Worm (Caenorhabditis elegans) whole organism, L1 larva: ENCODE results near the gene C26B9.5.

Experiments
- C04F5.9 ChIP-seq: sonication (generic microtip); optimal IDR thresholded peaks from 2 replicates; lab custom pipeline; 2016; ENCODE audit warnings: missing genetic modification characterization, missing compliant biosample characterization
- C16A3.4 ChIP-seq: fragments of 150-350 bp; optimal IDR thresholded peaks from 2 replicates; lab custom pipeline; 2014; ENCODE audit warnings: missing biosample characterization, missing genetic modification characterization
- Y116A8C.19 ChIP-seq: sonication (generic microtip); optimal IDR thresholded peaks from 2 replicates; lab custom pipeline; 2016; ENCODE audit warnings: missing compliant biosample characterization, missing genetic modification characterization, borderline replicate concordance
- aly-2 ChIP-seq: fragments of 150-350 bp; optimal IDR thresholded peaks from 2 replicates; lab custom pipeline; 2014; ENCODE audit warnings: missing biosample characterization, missing genetic modification characterization
- ama-1 ChIP-seq: fragments of 150-350 bp; optimal IDR thresholded peaks from 2 replicates; lab custom pipeline; 2014
- blmp-1 ChIP-seq: fragments of 150-350 bp; optimal IDR thresholded peaks from 2 replicates; lab custom pipeline; 2014; ENCODE audit warnings: missing biosample characterization, missing genetic modification characterization
- ceh-63 ChIP-seq: fragments of 200-800 bp; sonication (Bioruptor generic); optimal IDR thresholded peaks from 2 replicates; lab custom pipeline; 2018; ENCODE audit warnings: mild to moderate bottlenecking, missing genetic modification characterization, missing compliant biosample characterization
- ceh-8 ChIP-seq: fragments of 200-800 bp; sonication (Bioruptor generic); optimal IDR thresholded peaks from 2 replicates; lab custom pipeline; 2018; ENCODE audit warnings: mild to moderate bottlenecking, missing genetic modification characterization, moderate library complexity, missing compliant biosample characterization
- ceh-82 ChIP-seq, 3 experiments: fragments of 150-350 bp in 1 of 3; sonication (generic microtip) in 2 of 3; optimal IDR thresholded peaks; 2 replicates each; lab custom pipeline; 2014 to 2017; ENCODE audit warnings: missing biosample characterization in 3 of 3, missing genetic modification characterization in 3 of 3
- ceh-88 ChIP-seq: fragments of 200-800 bp; sonication (Bioruptor generic); IDR thresholded peaks from 2 replicates; pipeline ENCODE4 v1.3.6; 2022; ENCODE audit warnings: missing genetic modification characterization, missing compliant biosample characterization
- ces-1 ChIP-seq: fragments of 150-350 bp; optimal IDR thresholded peaks from 2 replicates; lab custom pipeline; 2014; ENCODE audit warnings: missing biosample characterization, missing genetic modification reagents, missing genetic modification characterization
- dsc-1 ChIP-seq: sonication (generic microtip); optimal IDR thresholded peaks from 2 replicates; lab custom pipeline; 2016; ENCODE audit warnings: mild to moderate bottlenecking, missing genetic modification characterization, missing compliant biosample characterization
- egl-27 ChIP-seq, 2 experiments: fragments of 150-350 bp in 1 of 2; sonication (generic microtip); optimal IDR thresholded peaks; 3 replicates each; lab custom pipeline; 2017 to 2018; ENCODE audit warnings: missing biosample characterization in 2 of 2, missing genetic modification characterization in 2 of 2, missing genetic modification reagents in 2 of 2
- elt-2 ChIP-seq: sonication (generic microtip); optimal IDR thresholded peaks from 2 replicates; lab custom pipeline; 2016; ENCODE audit warnings: missing genetic modification characterization, mild to moderate bottlenecking, inconsistent platforms, missing compliant biosample characterization, missing genetic modification reagents
- fkh-10 ChIP-seq: sonication (generic microtip); optimal IDR thresholded peaks from 2 replicates; lab custom pipeline; 2017; ENCODE audit warnings: missing biosample characterization, missing genetic modification reagents, missing genetic modification characterization
- fkh-4 ChIP-seq: sonication (generic microtip); optimal IDR thresholded peaks from 2 replicates; lab custom pipeline; 2016; ENCODE audit warnings: missing compliant biosample characterization, missing genetic modification characterization, borderline replicate concordance
- hlh-17 ChIP-seq: fragments of 200-800 bp; sonication (Bioruptor generic); optimal IDR thresholded peaks from 2 replicates; lab custom pipeline; 2018; ENCODE audit warnings: missing genetic modification characterization, mild to moderate bottlenecking, missing compliant biosample characterization, moderate library complexity, borderline replicate concordance
- isw-1 ChIP-seq: fragments of 200-800 bp; sonication (Bioruptor generic); IDR thresholded peaks from 2 replicates; pipeline ENCODE4 v1.3.6; 2022; ENCODE audit warnings: missing genetic modification characterization, missing compliant biosample characterization
- lin-15B ChIP-seq: fragments of 150-350 bp; sonication (generic microtip); optimal IDR thresholded peaks from 3 replicates; lab custom pipeline; 2014; ENCODE audit warnings: missing biosample characterization, missing genetic modification characterization
- lin-35 ChIP-seq, 2 experiments: fragments of 150-350 bp; optimal IDR thresholded peaks; 2 replicates each; lab custom pipeline; 2014; ENCODE audit warnings: missing biosample characterization in 2 of 2, missing genetic modification characterization in 2 of 2, missing genetic modification reagents in 2 of 2
- lin-39 ChIP-seq: fragments of 150-350 bp; optimal IDR thresholded peaks from 2 replicates; lab custom pipeline; 2014; ENCODE audit warnings: missing biosample characterization, missing genetic modification reagents, missing genetic modification characterization
- lir-3 ChIP-seq: sonication (generic microtip); optimal IDR thresholded peaks from 2 replicates; lab custom pipeline; 2016; ENCODE audit warnings: mild to moderate bottlenecking, missing genetic modification characterization, moderate library complexity, missing compliant biosample characterization; ENCODE audit not compliant: poor library complexity
- mdl-1 ChIP-seq, 2 experiments: fragments of 150-350 bp; optimal IDR thresholded peaks; 2 replicates each; lab custom pipeline; 2014 to 2017; ENCODE audit warnings: missing biosample characterization in 2 of 2, missing genetic modification characterization in 2 of 2, inconsistent platforms in 1 of 2
- mef-2 ChIP-seq: fragments of 150-350 bp; optimal IDR thresholded peaks from 2 replicates; lab custom pipeline; 2014; ENCODE audit warnings: missing biosample characterization, missing genetic modification characterization
- mep-1 ChIP-seq: fragments of 150-350 bp; optimal IDR thresholded peaks from 2 replicates; lab custom pipeline; 2014; ENCODE audit warnings: missing biosample characterization, missing genetic modification characterization
- nhr-11 ChIP-seq: fragments of 150-350 bp; optimal IDR thresholded peaks from 2 replicates; lab custom pipeline; 2014; ENCODE audit warnings: missing biosample characterization, missing genetic modification characterization
- nhr-12 ChIP-seq: sonication (generic microtip); optimal IDR thresholded peaks from 2 replicates; lab custom pipeline; 2017; ENCODE audit warnings: missing biosample characterization, missing genetic modification characterization
- nhr-19 ChIP-seq: fragments of 200-800 bp; sonication (Bioruptor generic); conservative IDR thresholded peaks from 2 replicates; pipeline ENCODE4 v1.3.6; 2022; ENCODE audit warnings: missing genetic modification characterization, missing compliant biosample characterization
- nhr-20 ChIP-seq: sonication (generic microtip); optimal IDR thresholded peaks from 2 replicates; lab custom pipeline; 2016; ENCODE audit warnings: mild to moderate bottlenecking, missing genetic modification characterization, missing compliant biosample characterization
- nhr-237 ChIP-seq: fragments of 150-350 bp; optimal IDR thresholded peaks from 2 replicates; lab custom pipeline; 2014; ENCODE audit warnings: missing biosample characterization, missing genetic modification characterization
- nhr-76 ChIP-seq: sonication (generic microtip); optimal IDR thresholded peaks from 2 replicates; lab custom pipeline; 2017; ENCODE audit warnings: missing biosample characterization, missing genetic modification characterization
- nhr-77 ChIP-seq: fragments of 150-350 bp; optimal IDR thresholded peaks from 2 replicates; lab custom pipeline; 2014; ENCODE audit warnings: missing biosample characterization, missing genetic modification characterization
- nhr-84 ChIP-seq: sonication (generic microtip); optimal IDR thresholded peaks from 2 replicates; lab custom pipeline; 2017; ENCODE audit warnings: missing biosample characterization, missing genetic modification characterization
- nhr-90 ChIP-seq: sonication (generic microtip); optimal IDR thresholded peaks from 2 replicates; lab custom pipeline; 2016; ENCODE audit warnings: mild to moderate bottlenecking, missing genetic modification characterization, missing compliant biosample characterization; ENCODE audit not compliant: poor library complexity
- pag-3 ChIP-seq: sonication (generic microtip); optimal IDR thresholded peaks from 2 replicates; lab custom pipeline; 2017; ENCODE audit warnings: missing genetic modification characterization, mild to moderate bottlenecking, missing compliant biosample characterization, antibody characterized with exemption, borderline replicate concordance; ENCODE audit not compliant: insufficient read depth
- pax-3 ChIP-seq: fragments of 200-800 bp; sonication (Bioruptor generic); optimal IDR thresholded peaks from 2 replicates; lab custom pipeline; 2018; ENCODE audit warnings: mild to moderate bottlenecking, missing genetic modification characterization, moderate library complexity, missing compliant biosample characterization
- pqm-1 ChIP-seq: sonication (generic microtip); optimal IDR thresholded peaks from 3 replicates; lab custom pipeline; 2017; ENCODE audit warnings: missing biosample characterization, missing genetic modification characterization
- snu-23 ChIP-seq: sonication (generic microtip); optimal IDR thresholded peaks from 2 replicates; lab custom pipeline; 2016; ENCODE audit warnings: missing genetic modification characterization, missing compliant biosample characterization
- sox-4 ChIP-seq: sonication (generic microtip); optimal IDR thresholded peaks from 2 replicates; lab custom pipeline; 2016; ENCODE audit warnings: missing genetic modification characterization, missing compliant biosample characterization
- sptf-1 ChIP-seq: fragments of 150-350 bp; optimal IDR thresholded peaks from 2 replicates; lab custom pipeline; 2014; ENCODE audit warnings: missing biosample characterization, missing genetic modification characterization
- swsn-7 ChIP-seq: sonication (generic microtip); optimal IDR thresholded peaks from 2 replicates; lab custom pipeline; 2016; ENCODE audit warnings: missing genetic modification characterization, missing compliant biosample characterization
- tbx-2 ChIP-seq: sonication (generic microtip); optimal IDR thresholded peaks from 2 replicates; lab custom pipeline; 2016; ENCODE audit warnings: missing genetic modification characterization, missing compliant biosample characterization
- tlp-1 ChIP-seq: fragments of 150-350 bp; optimal IDR thresholded peaks from 2 replicates; lab custom pipeline; 2014; ENCODE audit warnings: missing biosample characterization, missing genetic modification characterization
- unc-130 ChIP-seq: fragments of 150-350 bp; optimal IDR thresholded peaks from 2 replicates; lab custom pipeline; 2017; ENCODE audit warnings: missing biosample characterization, missing genetic modification characterization, inconsistent platforms
- unc-30 ChIP-seq: sonication (generic microtip); optimal IDR thresholded peaks from 2 replicates; lab custom pipeline; 2017; ENCODE audit warnings: missing biosample characterization, missing genetic modification characterization
- unc-62 ChIP-seq: fragments of 150-350 bp; optimal IDR thresholded peaks from 2 replicates; lab custom pipeline; 2014; ENCODE audit warnings: missing biosample characterization, missing genetic modification reagents, missing genetic modification characterization
- unc-86 ChIP-seq: sonication (generic microtip); optimal IDR thresholded peaks from 2 replicates; lab custom pipeline; 2016; ENCODE audit warnings: missing genetic modification characterization, missing compliant biosample characterization
- unc-98 ChIP-seq: fragments of 200-800 bp; sonication (Bioruptor generic); IDR thresholded peaks from 2 replicates; pipeline ENCODE4 v1.3.6; 2022; ENCODE audit warnings: missing genetic modification characterization, missing compliant biosample characterization
- xbp-1 ChIP-seq: sonication (generic microtip); optimal IDR thresholded peaks from 2 replicates; lab custom pipeline; 2016; ENCODE audit warnings: missing genetic modification characterization, missing compliant biosample characterization
- zag-1 ChIP-seq: fragments of 150-350 bp; optimal IDR thresholded peaks from 2 replicates; lab custom pipeline; 2014; ENCODE audit warnings: missing biosample characterization, missing genetic modification characterization
- zip-4 ChIP-seq: fragments of 200-800 bp; sonication (Bioruptor generic); optimal IDR thresholded peaks from 2 replicates; lab custom pipeline; 2018; ENCODE audit warnings: mild to moderate bottlenecking, missing genetic modification characterization, moderate library complexity, missing compliant biosample characterization
- ztf-11 ChIP-seq, 2 experiments: sonication (generic microtip); optimal IDR thresholded peaks; 2 replicates each; lab custom pipeline; 2016 to 2017; ENCODE audit warnings: missing genetic modification characterization in 2 of 2, missing biosample characterization in 1 of 2, missing compliant biosample characterization in 1 of 2
- ztf-4 ChIP-seq: fragments of 150-350 bp; optimal IDR thresholded peaks from 2 replicates; lab custom pipeline; 2014; ENCODE audit warnings: missing biosample characterization, missing genetic modification characterization

C26B9.5 gene

ce11 chrX:5297942-5298611 lies 31.2 kb upstream of the C26B9.5 start, which contains the start of gene ift-81 (continued):
- TF ChIP-seq xbp-1 (tag; lab: Kevin White, UChicago), result peak; percentile 68
- TF ChIP-seq zag-1 (tag; lab: Kevin White, UChicago), result no peak
- TF ChIP-seq mep-1 (tag; lab: Kevin White, UChicago), result no peak
- TF ChIP-seq lin-15B (tag; lab: Kevin White, UChicago), result no peak
- no peak for TF ChIP-seq elt-2 (tag; lab: Kevin White, UChicago)
- no peak for TF ChIP-seq pag-3 (tag; lab: Kevin White, UChicago)
- no peak for TF ChIP-seq sox-4 (tag; lab: Kevin White, UChicago)
- TF ChIP-seq nhr-90 (tag; lab: Kevin White, UChicago), result no peak
- no peak for TF ChIP-seq unc-62 (GFP tag; lab: Kevin White, UChicago)
- TF ChIP-seq C04F5.9 (tag; lab: Kevin White, UChicago), result no peak
- no peak for TF ChIP-seq ceh-63 (GFP tag; lab: Kevin White, UChicago)
- TF ChIP-seq hlh-17, result no peak
- no peak for TF ChIP-seq lir-3 (tag; lab: Kevin White, UChicago)
- no peak for TF ChIP-seq aly-2 (tag; lab: Kevin White, UChicago)
- peak; percentile 2 for TF ChIP-seq ceh-8
- TF ChIP-seq zip-4 (GFP tag; lab: Kevin White, UChicago), result no peak
- TF ChIP-seq pax-3 (tag; lab: Kevin White, UChicago), result no peak
- TF ChIP-seq nhr-76 (tag; lab: Kevin White, UChicago), result no peak
- TF ChIP-seq unc-98 (GFP tag; lab: Robert Waterston, UW), result no peak
- TF ChIP-seq nhr-19 (GFP tag; lab: Robert Waterston, UW), result peak; percentile 61
- TF ChIP-seq nhr-11 (tag; lab: Kevin White, UChicago), result no peak
- peak; percentile 64 for TF ChIP-seq snu-23
- TF ChIP-seq tlp-1 (tag; lab: Kevin White, UChicago), result no peak
- TF ChIP-seq ztf-4 (tag; lab: Kevin White, UChicago), result no peak
- TF ChIP-seq fkh-10 (GFP tag; lab: Kevin White, UChicago), result no peak
- peak; percentile 49 for TF ChIP-seq nhr-20 (tag; lab: Kevin White, UChicago)
- no peak for TF ChIP-seq unc-130
- TF ChIP-seq mdl-1 (tag; optimal IDR thresholded peaks at IDR 0.05; lab: Kevin White, UChicago), result peak in 1 of 2 experiments; percentile 32
- TF ChIP-seq dsc-1 (tag; lab: Kevin White, UChicago), result peak; percentile 68
- peak; percentile 28 to 30 for TF ChIP-seq lin-35 (GFP tag; optimal IDR thresholded peaks at IDR 0.05; lab: Kevin White, UChicago)
- no peak for TF ChIP-seq ces-1 (GFP tag; lab: Kevin White, UChicago)
- no peak for TF ChIP-seq egl-27 (tag; optimal IDR thresholded peaks at IDR 0.05; lab: Kevin White, UChicago)
- TF ChIP-seq unc-30 (tag; lab: Kevin White, UChicago), result no peak
- TF ChIP-seq isw-1 (GFP tag; lab: Robert Waterston, UW), result no peak; the same call in 1 of the 2 replicates
- TF ChIP-seq C16A3.4 (tag; lab: Kevin White, UChicago), result peak; percentile 8
- TF ChIP-seq swsn-7 (tag; lab: Kevin White, UChicago), result peak; percentile 74
- no peak for TF ChIP-seq nhr-12 (tag; lab: Kevin White, UChicago)
- TF ChIP-seq nhr-237 (tag; lab: Kevin White, UChicago), result no peak
- TF ChIP-seq fkh-4 (tag; lab: Kevin White, UChicago), result no peak
- no peak for TF ChIP-seq ama-1 (lab: Kevin White, UChicago)
- no peak for TF ChIP-seq nhr-84 (tag; lab: Kevin White, UChicago)
- peak; percentile 58 for TF ChIP-seq unc-86 (tag; lab: Kevin White, UChicago)
- TF ChIP-seq tbx-2 (tag; lab: Kevin White, UChicago), result peak; percentile 64
- TF ChIP-seq ceh-82 (tag; optimal IDR thresholded peaks at IDR 0.05; lab: Kevin White, UChicago), result peak; percentile 18 to 63 (median 45)
- TF ChIP-seq Y116A8C.19 (tag; lab: Kevin White, UChicago), result no peak
- no peak for TF ChIP-seq pqm-1
- TF ChIP-seq blmp-1 (tag; lab: Kevin White, UChicago), result no peak
- peak; percentile 26 for TF ChIP-seq lin-39 (tag; lab: Kevin White, UChicago)
- no peak for TF ChIP-seq sptf-1 (tag; lab: Kevin White, UChicago)
- TF ChIP-seq ztf-11 (tag; optimal IDR thresholded peaks at IDR 0.05; lab: Kevin White, UChicago), result peak in 1 of 2 experiments; percentile 8
- no peak for TF ChIP-seq ceh-88 (GFP tag; lab: Robert Waterston, UW)
- no peak for TF ChIP-seq mef-2 (tag; lab: Kevin White, UChicago)
- TF ChIP-seq nhr-77 (tag; lab: Kevin White, UChicago), result peak; percentile 15
